Fruit fly (Drosophila melanogaster): ENCODE measurements around the gene CG3662.
A peak's percentile ranks its signal among the peaks of the same experiment; 100 is the strongest.

CG3662 gene

DNA sequence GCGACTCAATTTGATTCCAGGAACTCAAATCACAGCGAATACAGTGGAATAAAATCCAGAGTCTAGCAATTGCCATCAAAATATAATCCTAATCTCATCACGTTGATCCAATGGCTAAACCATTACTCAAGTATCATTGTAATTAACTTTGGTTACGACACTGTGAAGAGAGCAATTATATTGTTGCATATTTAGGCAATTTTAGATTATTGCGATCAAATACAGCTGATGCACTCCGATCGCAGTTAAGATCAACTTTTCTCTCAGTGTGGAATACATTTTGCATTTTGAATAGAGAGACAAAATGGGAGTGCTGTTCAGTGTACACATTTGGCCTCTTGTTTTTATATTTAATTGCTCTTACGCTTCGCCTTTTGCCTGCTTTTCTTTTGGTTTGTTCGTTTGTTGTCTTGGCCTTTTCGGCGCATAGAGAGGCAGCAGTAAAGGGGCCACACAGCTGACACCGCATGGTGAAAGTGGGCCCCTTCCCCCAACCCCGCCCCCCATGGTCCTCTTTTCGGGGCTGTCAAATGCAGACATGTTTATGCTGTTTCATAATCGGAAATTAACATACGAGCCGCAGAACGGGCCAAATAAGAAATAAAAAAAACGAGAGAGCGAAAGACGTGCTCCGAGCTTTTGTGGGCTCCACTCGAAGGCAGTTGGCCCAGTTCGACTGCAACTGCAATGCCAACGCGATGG lies 25.2 kb downstream of the CG3662 start:
- peak; percentile 16 for TF ChIP-seq CG17801 (GFP tag; optimal IDR thresholded peaks at IDR 0.05; ENCODE audit: partially characterized antibody)

DNA sequence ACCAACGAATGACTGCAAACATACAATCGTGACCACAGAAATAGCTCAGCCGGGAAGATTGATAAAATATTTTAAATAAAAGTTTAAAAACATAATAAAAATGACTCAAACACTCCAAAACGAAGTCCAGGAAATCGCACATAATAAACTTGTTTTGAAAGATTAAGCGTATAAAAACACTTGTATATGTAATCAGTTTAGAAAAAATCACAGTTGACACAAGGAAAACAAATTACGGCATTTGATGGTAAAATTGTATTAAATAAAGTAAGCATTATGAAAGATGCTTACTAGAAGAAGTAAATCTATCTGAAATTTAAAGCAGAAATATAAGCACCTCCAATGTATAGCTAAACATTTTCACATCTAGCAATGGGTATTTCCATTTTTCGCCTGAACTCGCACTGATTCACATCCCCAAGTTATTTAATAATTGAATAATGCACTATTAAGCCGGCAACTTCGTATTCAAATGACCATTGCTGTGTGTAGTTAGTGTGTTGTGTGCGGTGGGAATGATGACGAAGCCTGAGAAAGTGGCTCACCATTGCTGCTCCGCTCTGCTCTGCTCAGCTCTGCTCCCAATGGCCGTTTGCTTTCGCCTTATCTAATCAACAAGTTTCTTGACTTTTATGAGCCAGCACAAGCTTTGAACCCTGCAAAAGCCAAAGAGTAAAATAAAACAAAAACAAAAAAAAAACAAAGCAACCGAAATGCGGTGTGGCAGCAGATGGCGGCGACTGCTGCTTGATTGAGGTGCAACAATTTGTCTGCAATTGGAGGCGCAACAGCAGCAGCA lies 26.3 kb downstream of the CG3662 start:
- TF ChIP-seq CG17801 (GFP tag; optimal IDR thresholded peaks at IDR 0.05; ENCODE audit: partially characterized antibody) = no peak

DNA sequence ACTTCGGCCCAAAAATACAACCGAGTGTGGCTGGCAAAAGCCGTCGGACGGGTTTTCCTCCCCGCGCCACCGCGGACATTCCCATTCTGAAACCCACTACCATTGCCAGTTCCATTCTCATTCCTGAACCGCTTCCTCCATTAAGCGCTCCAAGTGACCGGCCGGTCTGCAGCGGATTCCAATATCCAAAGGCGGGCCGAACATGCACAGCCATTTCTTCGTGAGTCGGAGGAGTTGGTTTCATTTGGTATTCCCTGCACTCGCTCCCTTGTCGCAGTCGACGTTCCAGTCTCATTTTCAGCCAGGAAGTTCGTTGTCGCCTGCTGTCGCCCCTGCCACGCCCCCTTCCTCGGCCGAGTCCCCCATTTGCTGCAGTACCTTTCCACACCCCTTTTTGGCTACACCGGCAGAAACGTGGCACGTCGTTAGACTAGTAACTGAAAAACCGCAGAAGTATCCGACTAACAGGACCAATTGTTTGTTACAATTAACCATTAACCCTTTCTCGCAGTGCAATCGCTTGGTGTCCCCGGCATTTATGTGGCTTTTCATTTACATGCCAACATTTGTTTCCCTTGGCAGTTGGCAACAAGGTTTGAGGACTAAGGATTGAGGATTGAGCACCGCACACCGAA lies 27.0 kb downstream of the CG3662 start:
- TF ChIP-seq CG17801 (GFP tag; optimal IDR thresholded peaks at IDR 0.05; ENCODE audit: partially characterized antibody) = no peak

DNA sequence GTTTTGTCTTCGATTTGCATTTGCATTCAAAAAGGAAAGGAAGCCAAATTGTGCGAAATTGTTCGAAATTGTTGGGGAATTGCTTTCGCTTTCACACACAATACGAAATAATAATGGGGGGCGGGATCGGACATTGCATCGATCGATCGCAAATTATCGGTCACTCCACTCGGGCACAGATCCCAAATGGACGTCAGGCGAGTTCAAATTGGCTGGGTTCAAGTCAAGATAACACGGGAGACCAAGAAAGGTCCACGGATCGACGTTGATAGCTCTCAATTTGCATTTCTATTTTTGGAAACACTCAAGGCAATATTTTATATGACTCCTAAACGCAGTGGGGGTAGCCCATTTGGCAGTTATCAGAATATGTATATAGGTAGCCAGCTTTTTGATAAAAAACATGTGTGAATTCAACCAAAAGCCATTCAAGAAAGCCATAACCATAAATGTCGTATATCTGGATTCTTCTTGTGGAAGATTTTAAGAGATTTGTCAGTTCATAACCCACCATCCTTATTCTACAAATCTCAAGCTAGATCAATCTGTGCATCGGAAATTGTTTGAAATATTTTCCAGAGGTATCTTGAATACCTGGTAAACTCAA lies 28.2 kb downstream of the CG3662 start:
- no peak for TF ChIP-seq CG17801 (GFP tag; optimal IDR thresholded peaks at IDR 0.05; ENCODE audit: partially characterized antibody)

DNA sequence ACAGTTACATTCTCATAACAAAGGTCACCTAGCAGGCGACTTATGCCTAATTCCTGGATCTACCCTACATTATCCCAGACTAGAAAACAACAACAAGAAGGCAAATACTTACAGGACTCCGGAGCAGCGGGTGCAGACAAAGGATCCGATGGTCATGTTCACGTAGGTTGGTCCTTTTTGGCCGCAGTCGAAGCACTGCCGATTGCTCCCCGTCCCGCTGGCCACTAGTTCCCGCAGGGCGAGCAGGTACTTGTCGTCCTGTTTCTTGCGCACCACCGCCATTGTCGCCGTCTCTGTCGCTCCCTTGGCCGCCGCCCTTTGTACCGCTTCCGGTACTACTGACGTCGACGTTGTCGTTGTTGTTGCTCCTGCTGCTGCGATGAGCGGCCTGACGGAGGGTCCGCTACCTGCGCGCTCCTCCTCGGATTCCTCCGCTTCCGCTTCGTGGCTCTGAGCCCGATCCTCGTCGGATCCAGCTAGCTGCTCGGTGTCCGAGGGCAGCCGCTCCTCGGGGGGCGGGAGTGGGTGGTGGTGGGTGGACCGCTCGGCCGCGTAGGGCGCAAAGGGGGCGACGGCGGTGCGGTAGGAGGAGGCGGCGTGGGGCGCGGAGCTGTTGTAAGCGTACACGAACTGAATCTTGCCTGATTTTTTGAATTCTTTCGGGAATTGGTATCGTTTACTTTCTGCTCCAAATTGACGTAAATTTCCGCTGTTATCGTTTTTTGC lies 28.9 kb downstream of the CG3662 start:
- no peak for TF ChIP-seq CG17801 (GFP tag; optimal IDR thresholded peaks at IDR 0.05; ENCODE audit: partially characterized antibody)

DNA sequence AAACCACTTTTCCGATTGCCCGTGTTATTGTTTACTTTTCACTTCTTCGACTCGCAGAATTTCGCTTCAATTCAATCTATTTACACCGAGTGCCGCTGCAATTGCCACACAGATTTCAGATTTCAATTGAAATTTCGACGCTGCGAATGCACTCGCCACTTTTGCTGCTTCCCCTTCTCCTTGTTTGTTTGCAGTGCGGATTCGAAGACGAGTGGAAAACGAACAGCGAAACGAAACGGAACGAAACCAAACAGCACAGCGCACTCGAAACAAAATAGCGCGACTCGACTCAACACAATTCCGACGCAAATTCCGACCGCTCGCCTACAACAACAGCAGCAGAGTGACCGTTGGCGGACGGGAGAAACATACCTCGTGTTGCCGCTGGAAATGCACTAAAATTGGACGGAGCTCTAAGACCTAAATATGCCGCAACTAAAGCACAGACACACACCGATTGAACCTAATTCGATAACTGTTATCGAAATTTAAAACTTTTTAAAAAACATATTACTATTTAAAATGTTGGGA lies 29.7 kb downstream of the CG3662 start, which contains the start of gene drongo:
TSS of gene drongo (minus strand) at position 345 of the 531 bp plus-strand sequence.
- peak; percentile 25 for TF ChIP-seq CG17801 (GFP tag; optimal IDR thresholded peaks at IDR 0.05; ENCODE audit: partially characterized antibody)

DNA sequence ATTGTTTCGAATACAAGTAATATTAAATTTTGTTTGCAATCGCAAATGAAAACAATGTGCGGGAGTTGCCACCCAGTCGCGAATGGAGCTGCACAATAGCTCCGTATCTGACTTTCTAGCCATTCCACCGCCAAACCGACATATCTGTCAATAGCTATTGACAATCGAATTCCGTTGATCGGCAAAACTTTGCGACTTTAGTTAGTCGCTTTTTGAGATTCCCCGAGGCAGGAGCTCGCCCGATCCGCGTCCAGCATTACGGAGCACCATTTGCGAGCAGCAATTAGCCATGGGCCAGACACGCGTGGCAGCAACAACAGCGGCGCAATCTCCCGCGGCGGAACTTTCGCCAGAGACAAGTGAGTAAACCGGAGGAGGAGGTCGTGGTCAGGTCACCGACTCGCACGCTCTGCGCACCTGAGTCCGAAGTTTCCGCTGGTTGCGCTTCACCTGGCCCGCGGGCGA lies 31.6 kb downstream of the CG3662 start, which contains the start of the genes CG4291 and kraken:
TSS of gene CG4291 (minus strand) at position 84 of the 465 bp plus-strand sequence.
TSS of gene kraken (plus strand) at position 122 of the 465 bp plus-strand sequence.
- peak; percentile 64 for TF ChIP-seq CG17801 (GFP tag; optimal IDR thresholded peaks at IDR 0.05; ENCODE audit: partially characterized antibody)

DNA sequence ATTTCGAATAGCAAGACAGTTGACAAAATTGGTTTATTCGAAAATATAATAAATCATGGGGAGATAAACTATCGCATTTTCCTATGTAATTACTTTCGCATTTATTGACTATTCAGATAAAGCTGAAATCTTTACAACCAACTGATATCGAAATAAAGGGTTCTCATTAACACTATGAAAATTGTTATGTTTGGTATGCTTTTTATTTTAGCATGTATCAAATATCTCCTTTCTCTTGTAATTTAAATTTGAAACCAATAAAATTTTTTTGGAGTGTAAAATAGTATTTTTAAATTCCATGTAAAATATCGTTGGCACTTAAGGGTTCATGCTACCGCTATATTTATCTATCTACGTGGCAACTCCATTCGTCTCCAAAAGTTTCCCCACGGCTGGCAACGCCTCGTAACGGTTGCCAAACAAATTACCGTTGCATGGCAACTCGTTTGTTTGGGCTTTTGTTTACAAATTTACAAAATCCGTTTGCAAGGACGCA lies 34.0 kb downstream of the CG3662 start, which contains the start of gene CG13949:
TSS of gene CG13949 (plus strand) at position 286 of the 496 bp plus-strand sequence.
- no peak for TF ChIP-seq CG17801 (GFP tag; optimal IDR thresholded peaks at IDR 0.05; ENCODE audit: partially characterized antibody)

DNA sequence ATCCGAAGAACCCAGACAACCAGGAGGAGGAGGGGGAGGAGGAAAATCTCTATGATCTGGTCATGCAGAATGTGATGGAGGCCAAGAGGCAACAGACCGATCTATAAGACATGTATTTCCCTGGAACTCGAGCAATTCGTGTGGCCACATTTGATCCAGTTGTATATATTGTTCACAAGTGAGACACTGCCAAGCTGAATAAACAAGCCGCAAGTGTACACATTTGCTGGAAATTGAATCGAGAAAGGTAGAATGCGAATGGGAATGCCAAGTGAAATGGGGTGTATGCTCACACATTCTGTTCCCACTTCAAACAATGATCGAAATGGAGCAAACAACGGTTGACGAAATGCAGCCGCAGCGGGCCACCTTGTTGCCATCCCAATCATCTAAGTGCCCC lies 34.9 kb downstream of the CG3662 start:
- no peak for TF ChIP-seq CG17801 (GFP tag; optimal IDR thresholded peaks at IDR 0.05; ENCODE audit: partially characterized antibody)

DNA sequence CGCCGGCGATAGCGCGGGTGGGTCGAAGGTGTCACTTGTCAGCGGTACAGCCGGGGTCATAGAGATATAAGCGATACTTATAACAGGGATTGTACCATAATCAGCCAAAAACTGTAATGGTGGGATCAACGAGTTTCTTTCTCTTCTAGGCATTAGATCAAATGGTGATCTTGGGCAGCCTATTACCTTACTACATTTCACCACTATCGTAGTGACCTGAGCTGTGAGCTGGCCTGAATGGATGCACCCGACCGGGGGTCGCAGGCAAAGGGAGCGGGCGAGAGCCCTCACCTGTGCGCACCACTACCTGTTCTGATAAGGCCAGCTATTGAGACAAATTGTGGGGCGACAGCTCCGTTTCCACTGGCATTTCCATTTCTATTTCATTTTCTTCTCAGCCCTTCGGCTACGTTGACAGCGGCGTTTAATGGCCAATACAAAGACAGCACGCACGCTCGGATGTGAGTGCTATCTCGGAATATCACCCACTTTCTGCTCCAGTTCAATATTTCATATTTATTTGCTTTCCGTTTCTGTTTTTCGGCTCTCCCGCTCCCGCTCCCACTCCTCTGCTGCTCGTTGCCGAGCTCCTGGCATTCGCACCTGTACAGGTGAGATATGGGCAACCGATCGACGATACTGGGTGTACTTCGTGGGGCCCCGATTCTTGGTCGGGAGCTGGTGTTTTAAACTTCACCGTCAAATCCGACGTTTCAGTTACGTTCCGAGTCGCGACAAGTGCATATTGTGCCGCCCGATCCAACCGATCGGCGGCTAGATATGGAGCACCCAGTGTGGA lies 35.8 kb downstream of the CG3662 start:
- no peak for TF ChIP-seq CG17801 (GFP tag; optimal IDR thresholded peaks at IDR 0.05; ENCODE audit: partially characterized antibody)

DNA sequence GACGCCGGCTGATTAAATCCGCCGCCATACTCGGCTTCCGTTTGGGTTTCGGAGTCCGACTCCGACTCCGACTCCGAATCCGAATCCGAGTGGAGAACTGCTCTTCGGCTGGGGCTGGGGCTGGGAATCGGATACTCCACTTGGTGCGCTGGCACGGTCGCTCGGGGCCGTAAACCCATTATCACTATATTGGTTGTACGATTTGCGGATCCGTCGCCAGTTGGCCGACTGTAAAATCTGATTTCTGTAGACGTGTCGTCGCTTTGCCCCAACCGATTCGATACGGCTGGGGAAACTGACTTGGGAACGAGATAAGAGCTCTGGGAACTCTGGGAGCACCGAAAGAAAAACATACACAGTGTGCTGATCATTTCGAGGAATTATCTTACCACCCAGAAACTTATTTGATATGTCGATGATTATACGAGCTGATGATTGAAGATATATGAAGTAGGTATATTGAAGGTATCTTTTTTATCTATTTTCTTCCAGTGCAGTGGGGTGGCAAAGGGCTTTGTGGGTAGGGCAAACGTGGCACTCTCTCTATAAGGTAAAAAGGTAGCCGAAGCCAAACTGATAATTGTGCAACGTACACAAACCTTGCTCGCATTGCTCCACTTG lies 36.9 kb downstream of the CG3662 start:
- no peak for TF ChIP-seq CG17801 (GFP tag; optimal IDR thresholded peaks at IDR 0.05; ENCODE audit: partially characterized antibody)

DNA sequence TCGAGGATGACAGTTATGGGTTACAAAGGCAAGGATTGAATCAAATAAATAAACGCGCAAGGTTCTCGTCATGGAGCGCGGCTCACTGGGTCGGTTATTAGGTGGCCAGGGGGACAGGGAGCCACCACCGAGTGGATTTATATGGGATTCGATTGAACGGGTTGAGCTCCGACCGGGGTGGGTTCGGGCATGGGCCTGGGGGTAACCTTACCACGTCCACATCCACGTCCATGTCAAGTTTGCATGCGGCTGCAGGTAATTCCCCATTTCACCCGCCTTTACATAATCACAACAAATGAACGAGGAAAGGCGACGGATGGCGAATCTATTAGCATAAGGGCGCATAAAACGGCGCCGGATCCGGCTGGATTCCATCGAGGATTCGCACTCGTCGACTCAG lies 38.8 kb downstream of the CG3662 start, which contains the start of gene CG13950:
TSS of gene CG13950 (plus strand) at position 301 of the 400 bp plus-strand sequence.
- no peak for TF ChIP-seq CG17801 (GFP tag; optimal IDR thresholded peaks at IDR 0.05; ENCODE audit: partially characterized antibody)

Measured in ovary, adult (tissue).